Fruit fly (Drosophila melanogaster) whole organism, prepupa: ENCODE results near the gene tal-AA.
A peak's percentile ranks its signal among the peaks of the same experiment; 100 is the strongest.

Source experiments
- Blimp-1 ChIP-seq: fragments of 200-800 bp; sonication (Bioruptor generic); optimal IDR thresholded peaks from 3 replicates; lab custom pipeline; 2017; ENCODE audit warnings: missing biosample characterization, missing genetic modification characterization, mild to moderate bottlenecking, moderate library complexity, missing genetic modification reagents
- CG10669 ChIP-seq: fragments of 200-800 bp; sonication (Bioruptor generic); optimal IDR thresholded peaks from 3 replicates; lab custom pipeline; 2018; ENCODE audit warnings: missing biosample characterization, mild to moderate bottlenecking, missing genetic modification characterization, moderate library complexity
- CG11294 ChIP-seq: fragments of 200-800 bp; sonication (Bioruptor generic); IDR thresholded peaks from 2 replicates; pipeline ENCODE4 v1.3.6; 2022; ENCODE audit warnings: missing biosample characterization, missing genetic modification characterization
- CG11762 ChIP-seq: fragments of 200-800 bp; sonication (Bioruptor generic); optimal IDR thresholded peaks from 3 replicates; lab custom pipeline; 2016; ENCODE audit warnings: missing biosample characterization, missing genetic modification characterization; ENCODE audit not compliant: insufficient read depth
- CG15336 ChIP-seq: fragments of 200-800 bp; sonication (Bioruptor generic); IDR thresholded peaks from 2 replicates; pipeline ENCODE4 v1.3.6; 2022; ENCODE audit warnings: missing biosample characterization, missing genetic modification characterization
- CG1621 ChIP-seq: fragments of 200-800 bp; sonication (Bioruptor generic); optimal IDR thresholded peaks from 3 replicates; lab custom pipeline; 2018; ENCODE audit warnings: missing biosample characterization, mild to moderate bottlenecking, missing genetic modification characterization
- CG16779 ChIP-seq: fragments of 200-800 bp; sonication (Bioruptor generic); optimal IDR thresholded peaks from 3 replicates; lab custom pipeline; 2017; ENCODE audit warnings: missing biosample characterization, mild to moderate bottlenecking, missing genetic modification characterization
- CG3032 ChIP-seq: fragments of 200-800 bp; optimal IDR thresholded peaks from 2 replicates; lab custom pipeline; 2019; ENCODE audit warnings: missing biosample characterization, mild to moderate bottlenecking, missing genetic modification characterization, moderate library complexity
- CG31627 ChIP-seq: fragments of 200-800 bp; sonication (Bioruptor generic); optimal IDR thresholded peaks from 3 replicates; lab custom pipeline; 2016; ENCODE audit warnings: missing biosample characterization, missing genetic modification characterization
- CG32006 ChIP-seq: fragments of 200-800 bp; sonication (Bioruptor generic); optimal IDR thresholded peaks from 3 replicates; lab custom pipeline; 2017; ENCODE audit warnings: missing biosample characterization, mild to moderate bottlenecking, missing genetic modification characterization
- CG34406 ChIP-seq: fragments of 200-800 bp; sonication (Bioruptor generic); optimal IDR thresholded peaks from 3 replicates; lab custom pipeline; 2016; ENCODE audit warnings: missing biosample characterization, missing genetic modification characterization
- CG4318 ChIP-seq: fragments of 200-800 bp; sonication (Bioruptor generic); optimal IDR thresholded peaks from 3 replicates; lab custom pipeline; 2017; ENCODE audit warnings: missing biosample characterization, mild to moderate bottlenecking, missing genetic modification characterization
- CG6163 ChIP-seq: fragments of 200-800 bp; sonication (Bioruptor generic); IDR thresholded peaks from 3 replicates; pipeline ENCODE4 v1.3.6; 2022; ENCODE audit warnings: missing biosample characterization, missing genetic modification characterization
- CG6792 ChIP-seq: fragments of 200-800 bp; sonication (Bioruptor generic); optimal IDR thresholded peaks from 3 replicates; lab custom pipeline; 2016; ENCODE audit warnings: missing biosample characterization, missing genetic modification characterization
- CG6808 ChIP-seq: fragments of 200-800 bp; sonication (Bioruptor generic); optimal IDR thresholded peaks from 3 replicates; lab custom pipeline; 2017; ENCODE audit warnings: missing biosample characterization, missing genetic modification characterization, mild to moderate bottlenecking, moderate library complexity, missing genetic modification reagents
- CG6854 ChIP-seq: fragments of 200-800 bp; sonication (Bioruptor generic); optimal IDR thresholded peaks from 2 replicates; lab custom pipeline; 2017; ENCODE audit warnings: missing biosample characterization, mild to moderate bottlenecking, missing genetic modification characterization
- CG7368 ChIP-seq: fragments of 200-800 bp; sonication (Bioruptor generic); optimal IDR thresholded peaks from 3 replicates; lab custom pipeline; 2016; ENCODE audit warnings: missing biosample characterization, missing genetic modification characterization
- CG8119 ChIP-seq: fragments of 200-800 bp; sonication (Bioruptor generic); IDR thresholded peaks from 3 replicates; pipeline ENCODE4 v1.3.6; 2022; ENCODE audit warnings: missing biosample characterization, missing genetic modification characterization
- CG8632 ChIP-seq: fragments of 200-800 bp; sonication (Bioruptor generic); optimal IDR thresholded peaks from 3 replicates; lab custom pipeline; 2016; ENCODE audit warnings: missing biosample characterization, missing genetic modification characterization
- Eip75B ChIP-seq: fragments of 200-800 bp; sonication (Bioruptor generic); optimal IDR thresholded peaks from 3 replicates; lab custom pipeline; 2016; ENCODE audit warnings: missing biosample characterization, missing genetic modification characterization
- Eip78C ChIP-seq: fragments of 200-800 bp; sonication (Bioruptor generic); peaks from one replicate; lab custom pipeline; 2016; ENCODE audit warnings: missing biosample characterization, missing genetic modification characterization
- Eip93F ChIP-seq: fragments of 200-800 bp; sonication (Bioruptor generic); optimal IDR thresholded peaks from 2 replicates; lab custom pipeline; 2016; ENCODE audit warnings: missing biosample characterization, mild to moderate bottlenecking, missing genetic modification characterization
- Ets21C ChIP-seq: fragments of 200-800 bp; sonication (Bioruptor generic); optimal IDR thresholded peaks from 3 replicates; lab custom pipeline; 2016; ENCODE audit warnings: missing biosample characterization, missing genetic modification characterization
- Gug ChIP-seq: fragments of 200-800 bp; sonication (Bioruptor generic); IDR thresholded peaks from 2 replicates; pipeline ENCODE4 v1.3.6; 2022; ENCODE audit warnings: missing biosample characterization, missing genetic modification characterization
- Hr38 ChIP-seq: sonication (Bioruptor generic); optimal IDR thresholded peaks from 2 replicates; lab custom pipeline; 2016; ENCODE audit warnings: missing biosample characterization, missing genetic modification characterization
- Hr39 ChIP-seq: fragments of 200-800 bp; sonication (Bioruptor generic); optimal IDR thresholded peaks from 2 replicates; lab custom pipeline; 2016; ENCODE audit warnings: missing biosample characterization, missing genetic modification characterization
- Hr4 ChIP-seq: fragments of 200-800 bp; sonication (Bioruptor generic); optimal IDR thresholded peaks from 3 replicates; lab custom pipeline; 2016; ENCODE audit warnings: missing biosample characterization, missing genetic modification characterization
- Lpt ChIP-seq: fragments of 200-800 bp; sonication (Bioruptor generic); optimal IDR thresholded peaks from 3 replicates; lab custom pipeline; 2016; ENCODE audit warnings: missing biosample characterization, missing genetic modification characterization
- Met ChIP-seq: fragments of 200-800 bp; sonication (Bioruptor generic); optimal IDR thresholded peaks from 3 replicates; lab custom pipeline; 2016; ENCODE audit warnings: missing biosample characterization, missing genetic modification characterization
- OdsH ChIP-seq: fragments of 200-800 bp; sonication (Bioruptor generic); optimal IDR thresholded peaks from 3 replicates; lab custom pipeline; 2016; ENCODE audit warnings: missing biosample characterization, missing genetic modification characterization
- Sox102F ChIP-seq: fragments of 200-800 bp; sonication (Bioruptor generic); optimal IDR thresholded peaks from 2 replicates; lab custom pipeline; 2016; ENCODE audit warnings: missing biosample characterization, mild to moderate bottlenecking, missing genetic modification characterization
- Sox14 ChIP-seq: fragments of 200-800 bp; sonication (Bioruptor generic); optimal IDR thresholded peaks from 3 replicates; lab custom pipeline; 2016; ENCODE audit warnings: missing biosample characterization, missing genetic modification characterization
- Sox15 ChIP-seq: fragments of 200-800 bp; sonication (Bioruptor generic); optimal IDR thresholded peaks from 3 replicates; lab custom pipeline; 2016; ENCODE audit warnings: missing biosample characterization, missing genetic modification characterization
- acj6 ChIP-seq: fragments of 200-800 bp; sonication (Bioruptor generic); optimal IDR thresholded peaks from 3 replicates; lab custom pipeline; 2016; ENCODE audit warnings: missing biosample characterization, missing genetic modification characterization
- cyc ChIP-seq: fragments of 200-800 bp; sonication (Bioruptor generic); optimal IDR thresholded peaks from 3 replicates; lab custom pipeline; 2016; ENCODE audit warnings: missing biosample characterization, missing genetic modification characterization
- dac ChIP-seq: fragments of 200-800 bp; sonication (Bioruptor generic); optimal IDR thresholded peaks from 2 replicates; lab custom pipeline; 2017; ENCODE audit warnings: missing biosample characterization, mild to moderate bottlenecking, missing genetic modification characterization
- dsx ChIP-seq: fragments of 200-800 bp; optimal IDR thresholded peaks from 3 replicates; lab custom pipeline; 2019; ENCODE audit warnings: missing biosample characterization, mild to moderate bottlenecking, missing genetic modification characterization, moderate library complexity; ENCODE audit not compliant: poor library complexity, severe bottlenecking
- eg ChIP-seq: fragments of 200-800 bp; sonication (Bioruptor generic); IDR thresholded peaks from 3 replicates; pipeline ENCODE4 v1.3.6; 2022; ENCODE audit warnings: missing biosample characterization, missing genetic modification characterization
- fd59A ChIP-seq: fragments of 200-800 bp; sonication (Bioruptor generic); optimal IDR thresholded peaks from 2 replicates; lab custom pipeline; 2017; ENCODE audit warnings: missing biosample characterization, mild to moderate bottlenecking, missing genetic modification characterization, missing genetic modification reagents
- fkh ChIP-seq: fragments of 200-800 bp; sonication (Bioruptor generic); optimal IDR thresholded peaks from 3 replicates; lab custom pipeline; 2017; ENCODE audit warnings: missing biosample characterization, mild to moderate bottlenecking, missing genetic modification characterization, moderate library complexity
- lz ChIP-seq: fragments of 200-800 bp; sonication (Bioruptor generic); optimal IDR thresholded peaks from 3 replicates; lab custom pipeline; 2016; ENCODE audit warnings: missing biosample characterization, missing genetic modification characterization
- net ChIP-seq: fragments of 200-800 bp; sonication (Bioruptor generic); optimal IDR thresholded peaks from 3 replicates; lab custom pipeline; 2016; ENCODE audit warnings: missing biosample characterization, missing genetic modification characterization
- pdm3 ChIP-seq: fragments of 200-800 bp; sonication (Bioruptor generic); optimal IDR thresholded peaks from 3 replicates; lab custom pipeline; 2016; ENCODE audit warnings: missing biosample characterization, missing genetic modification characterization
- spab ChIP-seq: fragments of 200-800 bp; sonication (Bioruptor generic); optimal IDR thresholded peaks from 2 replicates; lab custom pipeline; 2017; ENCODE audit warnings: missing biosample characterization, mild to moderate bottlenecking, missing genetic modification characterization, missing genetic modification reagents
- ss ChIP-seq, 2 experiments: fragments of 200-800 bp; sonication (Bioruptor generic); optimal IDR thresholded peaks; 2 replicates in 1 of 2; 3 replicates in 1 of 2; lab custom pipeline; 2017 to 2018; ENCODE audit warnings: mild to moderate bottlenecking in 2 of 2, missing biosample characterization in 2 of 2, missing genetic modification characterization in 2 of 2, moderate library complexity in 1 of 2
- svp ChIP-seq: fragments of 200-800 bp; sonication (Bioruptor generic); peaks from one replicate; lab custom pipeline; 2016; ENCODE audit warnings: missing biosample characterization, missing genetic modification characterization
- topi ChIP-seq: fragments of 200-800 bp; sonication (Bioruptor generic); optimal IDR thresholded peaks from 3 replicates; lab custom pipeline; 2016; ENCODE audit warnings: missing biosample characterization, missing genetic modification characterization
- vri ChIP-seq: fragments of 200-800 bp; sonication (Bioruptor generic); optimal IDR thresholded peaks from 3 replicates; lab custom pipeline; 2016; ENCODE audit warnings: missing biosample characterization, mild to moderate bottlenecking, missing genetic modification characterization

The tal-AA gene

dm6 chr3R:13794666-13795055 lies 18.2 kb upstream of the tal-AA start (continued):
- TF ChIP-seq CG11762 (GFP tag; lab: Kevin White, UChicago) (no peak), cyc (no peak), CG15336 (GFP tag; lab: Robert Waterston, UW) (peak; percentile 35; the same call in 1 of the 2 replicates), Eip75B (peak; percentile 48), CG10669 (GFP tag; lab: Kevin White, UChicago) (no peak), OdsH (GFP tag; lab: Kevin White, UChicago) (no peak), CG31627 (GFP tag; lab: Kevin White, UChicago) (no peak), CG16779 (tag; lab: Kevin White, UChicago) (no peak), Ets21C (GFP tag; lab: Kevin White, UChicago) (no peak), Eip78C (GFP tag; lab: Kevin White, UChicago) (peak; percentile 83), fd59A (GFP tag; lab: Kevin White, UChicago) (no peak), CG11294 (GFP tag; lab: Robert Waterston, UW) (no peak), Lpt (peak; percentile 23), CG6792 (no peak), Hr38 (GFP tag; lab: Kevin White, UChicago) (no peak), Blimp-1 (peak; percentile 6), Sox15 (GFP tag; lab: Kevin White, UChicago) (no peak)

- TF ChIP-seq svp (GFP tag; lab: Kevin White, UChicago) (peak; percentile 93), eg (peak; percentile 67), pdm3 (GFP tag; lab: Kevin White, UChicago) (peak; percentile 65), Ets21C (GFP tag; lab: Kevin White, UChicago) (peak; percentile 57), Hr4 (peak; percentile 72), CG34406 (GFP tag; lab: Kevin White, UChicago) (peak; percentile 75), Sox14 (GFP tag; lab: Kevin White, UChicago) (peak; percentile 71), acj6 (peak; percentile 79), CG11294 (GFP tag; lab: Robert Waterston, UW) (no peak), Eip78C (GFP tag; lab: Kevin White, UChicago) (peak; percentile 92), spab (GFP tag; lab: Kevin White, UChicago) (no peak), CG3032 (tag; lab: Kevin White, UChicago) (no peak), Eip93F (GFP tag; lab: Kevin White, UChicago) (peak; percentile 59), CG8632 (GFP tag; lab: Kevin White, UChicago) (peak; percentile 69), CG8119 (GFP tag; lab: Robert Waterston, UW) (peak; percentile 75), dac (GFP tag; lab: Kevin White, UChicago) (peak; percentile 59), Gug (GFP tag; lab: Robert Waterston, UW) (peak; percentile 48), CG4318 (peak; percentile 80), CG10669 (GFP tag; lab: Kevin White, UChicago) (no peak), dsx (GFP tag; lab: Kevin White, UChicago) (no peak), Hr38 (GFP tag; lab: Kevin White, UChicago) (no peak), fd59A (GFP tag; lab: Kevin White, UChicago) (no peak), ss (GFP tag; optimal IDR thresholded peaks at IDR 0.05; lab: Kevin White, UChicago) (no peak), topi (GFP tag; lab: Kevin White, UChicago) (peak; percentile 80), CG6854 (GFP tag; lab: Kevin White, UChicago) (peak; percentile 54), Hr39 (GFP tag; lab: Kevin White, UChicago) (peak; percentile 60), Met (peak; percentile 88), CG31627 (GFP tag; lab: Kevin White, UChicago) (peak; percentile 61), Blimp-1 (peak; percentile 65), CG1621 (tag; lab: Kevin White, UChicago) (no peak), CG32006 (peak; percentile 90), CG6163 (GFP tag; lab: Robert Waterston, UW) (peak; percentile 59), Eip75B (peak; percentile 67), cyc (peak; percentile 80), Sox15 (GFP tag; lab: Kevin White, UChicago) (peak; percentile 37), vri (GFP tag; lab: Kevin White, UChicago) (peak; percentile 11), net (GFP tag; lab: Kevin White, UChicago) (peak; percentile 45), CG15336 (GFP tag; lab: Robert Waterston, UW) (peak; percentile 78), CG7368 (GFP tag; lab: Kevin White, UChicago) (peak; percentile 42), lz (peak; percentile 78), fkh (GFP tag; lab: Kevin White, UChicago) (no peak), OdsH (GFP tag; lab: Kevin White, UChicago) (peak; percentile 81), CG6792 (peak; percentile 81), CG6808 (no peak), Sox102F (GFP tag; lab: Kevin White, UChicago) (peak; percentile 79)
Measured at dm6 chr3R:13796071-13796470, 16.8 kb upstream of the tal-AA start.
